Worm (Caenorhabditis elegans): Measurements from ENCODE around the gene fbxa-220.

The fbxa-220 gene

DNA sequence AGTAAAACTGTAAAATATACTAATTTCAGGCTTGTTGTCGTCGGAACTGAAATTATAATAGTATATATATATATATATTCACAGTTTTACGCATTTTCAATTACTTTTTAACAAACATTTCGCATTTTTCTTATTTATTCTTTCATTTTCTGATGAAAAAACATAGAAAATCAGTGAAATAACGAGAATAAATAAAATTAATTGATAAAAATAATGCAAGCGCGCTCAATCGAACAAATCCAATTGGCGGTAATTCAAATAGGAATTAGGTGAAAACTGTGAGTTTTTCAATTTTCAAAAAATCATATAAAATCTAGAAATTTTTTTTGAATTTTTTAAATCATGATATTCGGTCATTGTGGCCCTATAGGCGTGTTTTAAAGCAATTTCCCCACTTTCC, 26.1 kb upstream of the fbxa-220 start:
- no peak for TF ChIP-seq nfya-1 (tag; optimal IDR thresholded peaks at IDR 0.05; ENCODE audit: borderline replicate concordance, insufficient read depth)
- no peak for TF ChIP-seq attf-6 (GFP tag; IDR thresholded peaks at IDR 0.05)
- no peak for TF ChIP-seq let-526 (GFP tag; IDR thresholded peaks at IDR 0.05)
- TF ChIP-seq lin-40 (tag; optimal IDR thresholded peaks at IDR 0.05) = no peak
- TF ChIP-seq Y53F4B.3 (GFP tag; IDR thresholded peaks at IDR 0.05) = no peak

DNA sequence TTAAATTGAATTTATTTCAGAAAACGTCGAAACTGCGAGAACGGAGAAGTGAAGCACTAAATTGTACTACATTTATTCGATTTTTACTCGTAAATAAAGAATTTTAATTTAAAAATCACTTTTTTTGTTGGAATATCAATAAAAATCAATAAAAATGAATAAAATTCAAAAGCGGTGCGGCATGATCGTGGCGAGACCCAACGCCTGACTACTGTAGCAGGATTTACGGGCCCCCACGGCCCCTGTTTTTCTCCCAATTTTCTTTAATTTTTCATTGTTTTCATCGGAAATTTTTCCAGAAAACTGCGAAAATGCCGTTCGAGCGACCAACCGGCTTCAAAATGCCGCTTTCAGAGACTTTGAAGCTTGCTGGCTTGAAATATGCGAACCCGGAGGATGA, 24.8 kb upstream of the fbxa-220 start, which contains the start of gene Y66D12A.19:
Y66D12A.19 (plus strand) TSS at position 266 of the 400 bp plus-strand sequence.
- TF ChIP-seq lsl-1 (GFP tag; optimal IDR thresholded peaks at IDR 0.05) (peak; percentile 73), gei-17 (GFP tag; optimal IDR thresholded peaks at IDR 0.05) (no peak), bed-1 (GFP tag; IDR thresholded peaks at IDR 0.05) (no peak), D2030.7 (GFP tag; IDR thresholded peaks at IDR 0.05) (peak; percentile 26; the same call in 1 of the 2 replicates), madf-8 (GFP tag; conservative IDR thresholded peaks at IDR 0.05) (no peak), nhr-179 (tag; optimal IDR thresholded peaks at IDR 0.05) (no peak), dox-1 (GFP tag; IDR thresholded peaks at IDR 0.05) (no peak), lin-54 (GFP tag; optimal IDR thresholded peaks at IDR 0.05) (peak; percentile 7), tbx-9 (tag; optimal IDR thresholded peaks at IDR 0.05; ENCODE audit: borderline replicate concordance) (no peak), Y79H2A.3 (GFP tag; conservative IDR thresholded peaks at IDR 0.05) (no peak), ceh-100 (GFP tag; IDR thresholded peaks at IDR 0.05) (no peak), F33H1.4 (GFP tag; IDR thresholded peaks at IDR 0.05) (peak; percentile 77), B0336.3 (GFP tag; IDR thresholded peaks at IDR 0.05) (no peak), ama-1 (optimal IDR thresholded peaks at IDR 0.05) (no peak), ama-1 (GFP tag; optimal IDR thresholded peaks at IDR 0.05) (no peak), snpc-1.3 (tag; optimal IDR thresholded peaks at IDR 0.05; ENCODE audit: insufficient read depth) (no peak), attf-6 (GFP tag; IDR thresholded peaks at IDR 0.05) (no peak), F23B12.7 (tag; optimal IDR thresholded peaks at IDR 0.05; ENCODE audit: insufficient read depth) (no peak), madf-6 (GFP tag; IDR thresholded peaks at IDR 0.05) (peak; percentile 21; the same call in 1 of the 2 replicates), mcd-1 (GFP tag; IDR thresholded peaks at IDR 0.05) (no peak)

DNA sequence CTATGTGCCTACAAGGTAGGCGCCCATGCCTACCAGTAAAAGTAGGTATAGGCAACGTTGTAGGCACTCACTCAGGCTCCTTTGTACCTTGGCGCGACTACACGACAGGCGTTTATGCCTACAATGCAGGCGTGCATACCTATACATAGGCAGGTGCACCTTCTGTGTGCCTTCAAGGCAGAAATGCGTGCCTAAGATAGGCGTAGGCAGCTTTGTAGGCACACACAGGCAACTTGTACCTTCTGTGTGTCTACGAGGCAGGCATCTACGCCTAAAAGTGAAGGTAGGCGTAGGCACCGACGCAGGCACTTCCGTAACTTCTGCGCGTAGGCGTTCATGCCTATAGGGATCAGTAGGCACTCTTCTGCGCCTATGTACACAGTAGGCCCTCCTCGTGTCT, 21.6 kb upstream of the fbxa-220 start:
- no peak for TF ChIP-seq rec-8 (tag; optimal IDR thresholded peaks at IDR 0.05)
- TF ChIP-seq Y53G8AR.9 (GFP tag; conservative IDR thresholded peaks at IDR 0.05) = no peak
- 0 out of 2 replicates have a peak, but pooled peaks have one; percentile 6 for TF ChIP-seq sea-2 (GFP tag; IDR thresholded peaks at IDR 0.05)

DNA sequence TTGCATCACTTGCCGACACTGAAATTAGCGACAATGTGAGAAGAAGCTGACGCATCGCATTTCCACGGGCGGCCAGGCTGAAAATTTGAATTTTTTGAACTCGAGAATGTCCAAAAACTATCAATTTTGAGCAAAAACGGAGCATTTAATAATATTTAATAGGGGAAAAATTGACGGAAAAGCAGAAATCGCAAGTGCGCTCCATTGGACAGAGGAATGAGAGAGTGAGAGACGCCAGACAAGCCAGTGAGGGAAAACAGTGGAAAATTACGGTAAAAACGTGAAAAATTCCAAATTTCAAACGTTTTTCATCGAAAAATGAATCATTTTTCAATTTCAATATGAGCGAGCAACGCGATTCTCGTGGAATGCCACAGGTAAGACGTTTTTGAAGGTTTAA, 21.2 kb upstream of the fbxa-220 start, which contains the start of the genes Y66D12A.21 and spe-6:
Y66D12A.21 (minus strand) TSS at position 90 of the 400 bp plus-strand sequence.
spe-6 (plus strand) TSS at position 276 of the 400 bp plus-strand sequence.
- TF ChIP-seq mcd-1 (GFP tag; IDR thresholded peaks at IDR 0.05) = peak; percentile 74
- TF ChIP-seq let-607 (tag; optimal IDR thresholded peaks at IDR 0.05) = no peak
- peak; percentile 20 for TF ChIP-seq lin-54 (GFP tag; optimal IDR thresholded peaks at IDR 0.05)
- TF ChIP-seq hmg-1.2 (GFP tag; IDR thresholded peaks at IDR 0.05) = peak; percentile 15; the same call in 1 of the 2 replicates

DNA sequence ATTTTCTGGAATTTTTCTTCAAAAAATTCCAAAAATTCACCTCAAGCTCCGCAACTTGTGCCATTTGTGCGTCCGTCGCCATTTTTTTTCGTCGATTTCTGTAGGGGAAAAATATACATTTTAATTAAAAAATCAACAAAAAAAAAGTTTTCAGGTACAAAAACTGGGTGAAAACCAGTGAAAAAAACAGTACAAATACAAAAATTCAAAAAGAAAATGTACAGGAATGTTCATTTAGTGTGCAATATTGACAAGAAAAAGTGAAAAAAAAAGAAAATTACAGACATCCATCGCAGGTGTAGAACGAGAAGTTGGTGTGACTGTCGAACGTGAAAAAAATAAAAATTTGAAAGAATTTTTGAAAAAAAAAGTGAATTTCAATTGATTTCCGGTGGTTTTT, 18.8 kb upstream of the fbxa-220 start, which contains the start of gene tin-10:
tin-10 (minus strand) TSS at position 101 of the 400 bp plus-strand sequence.
- TF ChIP-seq F52B5.7 (tag; optimal IDR thresholded peaks at IDR 0.05) (no peak), gei-17 (GFP tag; optimal IDR thresholded peaks at IDR 0.05) (no peak), hrde-1 (tag; optimal IDR thresholded peaks at IDR 0.05; ENCODE audit: borderline replicate concordance) (no peak), C06A6.2 (GFP tag; conservative IDR thresholded peaks at IDR 0.05) (no peak), bed-1 (GFP tag; IDR thresholded peaks at IDR 0.05) (no peak), sdz-38 (tag; optimal IDR thresholded peaks at IDR 0.05) (no peak), lsy-27 (tag; optimal IDR thresholded peaks at IDR 0.05; ENCODE audit: borderline replicate concordance, insufficient read depth) (no peak), chd-7 (tag; optimal IDR thresholded peaks at IDR 0.05) (no peak), ccch-3 (GFP tag; optimal IDR thresholded peaks at IDR 0.05) (no peak), bed-2 (GFP tag; IDR thresholded peaks at IDR 0.05) (no peak), ztf-28 (GFP tag; IDR thresholded peaks at IDR 0.05) (no peak), nhr-27 (tag; optimal IDR thresholded peaks at IDR 0.05) (no peak), B0336.3 (GFP tag; IDR thresholded peaks at IDR 0.05) (no peak), ceh-91 (GFP tag; IDR thresholded peaks at IDR 0.05) (no peak), K11D2.4 (GFP tag; IDR thresholded peaks at IDR 0.05) (no peak)
